Fruit fly (Drosophila melanogaster): Measurements from ENCODE around the gene CG42857.

Gene CG42857

DNA sequence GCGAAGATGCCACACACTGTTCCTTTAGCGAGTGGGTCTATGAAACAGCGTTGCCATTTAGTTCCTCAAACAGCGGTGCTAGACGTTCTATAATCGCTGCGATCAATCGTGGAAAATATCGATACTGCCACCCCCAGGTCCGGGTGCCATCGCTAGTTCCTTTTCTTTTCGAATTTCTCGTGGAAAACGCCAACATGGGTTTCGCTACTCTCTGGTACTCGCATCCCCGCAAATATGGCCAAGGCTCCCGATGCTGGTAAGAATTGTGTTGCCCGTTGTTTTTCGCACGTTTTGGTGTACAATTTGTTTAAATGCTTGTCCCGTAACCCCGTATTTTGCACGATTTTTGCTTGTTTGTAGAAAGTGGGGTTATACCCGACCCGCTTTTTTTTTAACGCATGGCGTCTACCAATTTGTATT, 43.0 kb downstream of the CG42857 start, which contains the start of gene RpS29 (continued):
- TF ChIP-seq Fer2 (tag; optimal IDR thresholded peaks at IDR 0.05) (peak; percentile 70), stc (GFP tag; IDR thresholded peaks at IDR 0.05) (peak; percentile 71), CG1603 (tag; optimal IDR thresholded peaks at IDR 0.05) (peak; percentile 97), gro (GFP tag; optimal IDR thresholded peaks at IDR 0.05) (peak; percentile 92), odd (GFP tag; optimal IDR thresholded peaks at IDR 0.05) (peak; percentile 72)

DNA sequence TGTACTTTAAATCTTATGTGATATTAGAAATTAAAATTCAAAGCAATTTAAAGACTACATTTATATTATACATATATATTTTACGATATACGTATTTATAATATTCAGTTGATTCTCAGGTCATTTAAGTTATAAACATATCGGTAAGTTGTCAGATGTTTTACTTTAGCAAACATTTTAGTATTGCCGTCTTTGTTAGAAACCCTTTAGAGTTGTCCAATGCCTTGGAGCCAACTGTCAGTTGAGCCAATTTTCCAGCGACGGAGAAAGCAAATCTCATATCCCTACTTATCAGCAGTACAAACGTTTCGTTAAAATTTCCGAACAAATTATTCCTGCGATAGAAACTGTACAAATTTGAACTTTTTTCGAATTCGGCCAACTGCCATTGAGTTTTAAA, 46.2 kb downstream of the CG42857 start, which contains the start of gene topi:
TSS of gene topi (plus strand) at position 301 of the 400 bp plus-strand sequence.
- TF ChIP-seq CG17385 (GFP tag; optimal IDR thresholded peaks at IDR 0.05) (no peak), usp (GFP tag; optimal IDR thresholded peaks at IDR 0.05) (no peak), schlank (tag; optimal IDR thresholded peaks at IDR 0.05) (no peak), CG8290 (GFP tag; optimal IDR thresholded peaks at IDR 0.05) (no peak), CG8290 (tag; optimal IDR thresholded peaks at IDR 0.05) (no peak), Ssrp (tag; optimal IDR thresholded peaks at IDR 0.05) (no peak), Sry-β (GFP tag; optimal IDR thresholded peaks at IDR 0.05) (no peak), CG13894 (tag; optimal IDR thresholded peaks at IDR 0.05) (no peak), crp (GFP tag; optimal IDR thresholded peaks at IDR 0.05) (no peak), crol (GFP tag; IDR thresholded peaks at IDR 0.05) (no peak), CG8388 (GFP tag; optimal IDR thresholded peaks at IDR 0.05) (no peak), CG17802 (tag; optimal IDR thresholded peaks at IDR 0.05) (no peak), CoRest (tag; optimal IDR thresholded peaks at IDR 0.05) (no peak), Kr (GFP tag; optimal IDR thresholded peaks at IDR 0.05) (no peak), pnt (GFP tag; optimal IDR thresholded peaks at IDR 0.05) (no peak), CG10462 (GFP tag; optimal IDR thresholded peaks at IDR 0.05) (no peak)

dm6 chr3R:9774147-9774546, 46.8 kb downstream of the CG42857 start, which contains the start of gene Whamy:
Gene Whamy, minus strand, starts transcription at chr3R:9774419.
- TF ChIP-seq sug (tag; optimal IDR thresholded peaks at IDR 0.05) (peak; percentile 75), MBD-R2 (GFP tag; IDR thresholded peaks at IDR 0.05) (no peak), ftz-f1 (GFP tag; optimal IDR thresholded peaks at IDR 0.05) (peak; percentile 49), CG2199 (GFP tag; IDR thresholded peaks at IDR 0.05) (no peak), grn (GFP tag; optimal IDR thresholded peaks at IDR 0.05) (peak; percentile 62), Ravus (GFP tag; IDR thresholded peaks at IDR 0.05) (no peak), CG10543 (GFP tag; optimal IDR thresholded peaks at IDR 0.05) (peak; percentile 73), chinmo (GFP tag; IDR thresholded peaks at IDR 0.05; ENCODE audit: partially characterized antibody) (0 out of 4 replicates have a peak, but pooled peaks have one; percentile 33), Sox102F (GFP tag; optimal IDR thresholded peaks at IDR 0.05) (no peak), Atf-2 (GFP tag; optimal IDR thresholded peaks at IDR 0.05) (no peak), Bteb2 (GFP tag; optimal IDR thresholded peaks at IDR 0.05) (no peak), Deaf1 (tag; optimal IDR thresholded peaks at IDR 0.05) (peak; percentile 82), kay (GFP tag; optimal IDR thresholded peaks at IDR 0.05) (peak; percentile 44), Med (GFP tag) (peak; percentile 70), lbe (GFP tag; optimal IDR thresholded peaks at IDR 0.05) (no peak), CG7745 (tag; optimal IDR thresholded peaks at IDR 0.05) (no peak), CG14860 (GFP tag; IDR thresholded peaks at IDR 0.05; ENCODE audit: partially characterized antibody) (no peak), mirr (GFP tag; optimal IDR thresholded peaks at IDR 0.05) (peak; percentile 77), CG12104 (GFP tag; optimal IDR thresholded peaks at IDR 0.05) (no peak), CG7357 (GFP tag; IDR thresholded peaks at IDR 0.05) (no peak), CG9876 (GFP tag; optimal IDR thresholded peaks at IDR 0.05) (no peak), CG34376 (GFP tag; optimal IDR thresholded peaks at IDR 0.05) (peak; percentile 76), fru (optimal IDR thresholded peaks at IDR 0.05) (no peak), CG13296 (GFP tag; optimal IDR thresholded peaks at IDR 0.05) (peak; percentile 5), CG8924 (tag; optimal IDR thresholded peaks at IDR 0.05) (no peak), exex (tag; optimal IDR thresholded peaks at IDR 0.05) (peak; percentile 74), Vsx1 (GFP tag; optimal IDR thresholded peaks at IDR 0.05) (peak; percentile 25), Pdp1 (GFP tag; optimal IDR thresholded peaks at IDR 0.05) (peak in 1 of 2 experiments; percentile 9), Dbx (GFP tag; IDR thresholded peaks at IDR 0.05) (no peak)

Measured in whole organism, embryonic.